Fruit fly (Drosophila melanogaster): Measurements from ENCODE around the gene CG43390.

Gene CG43390

dm6 chr3L:11550359-11551056 is 29.2 kb downstream of the CG43390 start (continued):
- no peak for TF ChIP-seq CG13775 (GFP tag; optimal IDR thresholded peaks at IDR 0.05)
- no peak for TF ChIP-seq Hr3 (GFP tag; optimal IDR thresholded peaks at IDR 0.05)
- TF ChIP-seq lov (optimal IDR thresholded peaks at IDR 0.05): no peak
- TF ChIP-seq lov (GFP tag; IDR thresholded peaks at IDR 0.05): no peak
- TF ChIP-seq Camta (GFP tag; optimal IDR thresholded peaks at IDR 0.05): no peak
- TF ChIP-seq CG7928 (GFP tag; optimal IDR thresholded peaks at IDR 0.05): no peak
- no peak for TF ChIP-seq Asciz (GFP tag; optimal IDR thresholded peaks at IDR 0.05)
- no peak for TF ChIP-seq fd3F (GFP tag; optimal IDR thresholded peaks at IDR 0.05)
- TF ChIP-seq pan (optimal IDR thresholded peaks at IDR 0.05): no peak
- no peak for TF ChIP-seq pan (GFP tag; optimal IDR thresholded peaks at IDR 0.05 in 1 of 2, IDR thresholded peaks at IDR 0.05 in 1 of 2)
- 0 out of 3 replicates have a peak, but pooled peaks have one; percentile 20 for TF ChIP-seq CG17361 (GFP tag; IDR thresholded peaks at IDR 0.05)
- no peak for TF ChIP-seq klu (GFP tag; IDR thresholded peaks at IDR 0.05)
- TF ChIP-seq oc (tag; optimal IDR thresholded peaks at IDR 0.05): no peak
- TF ChIP-seq CG16779 (GFP tag; IDR thresholded peaks at IDR 0.05): no peak
- TF ChIP-seq CG13287 (GFP tag; IDR thresholded peaks at IDR 0.05; ENCODE audit: partially characterized antibody): peak; percentile 6; the same call in 1 of the 2 replicates
- peak; percentile 37; the same call in 1 of the 3 replicates for TF ChIP-seq z (GFP tag; IDR thresholded peaks at IDR 0.05)
- TF ChIP-seq CG11085 (GFP tag; IDR thresholded peaks at IDR 0.05): no peak
- TF ChIP-seq CG17359 (tag; optimal IDR thresholded peaks at IDR 0.05): no peak
- TF ChIP-seq unpg (GFP tag; optimal IDR thresholded peaks at IDR 0.05): no peak
- TF ChIP-seq her (GFP tag; optimal IDR thresholded peaks at IDR 0.05): peak; percentile 23
- no peak for TF ChIP-seq CG10462 (GFP tag; optimal IDR thresholded peaks at IDR 0.05)
- peak; percentile 45; the same call in 1 of the 3 replicates for TF ChIP-seq CG11695 (GFP tag; IDR thresholded peaks at IDR 0.05)
- 0 out of 2 replicates have a peak, but pooled peaks have one; percentile 24 for TF ChIP-seq sob (GFP tag; IDR thresholded peaks at IDR 0.05)
- no peak for TF ChIP-seq Jarid2 (GFP tag; optimal IDR thresholded peaks at IDR 0.05)
- no peak for TF ChIP-seq CG10267 (tag; optimal IDR thresholded peaks at IDR 0.05)
- TF ChIP-seq sr (GFP tag; IDR thresholded peaks at IDR 0.05): peak; percentile 72; the same call in 2 of the 3 replicates
- TF ChIP-seq unc-4 (GFP tag; IDR thresholded peaks at IDR 0.05; ENCODE audit: partially characterized antibody): 0 out of 2 replicates have a peak, but pooled peaks have one; percentile 25
- no peak for TF ChIP-seq CG12391 (tag; optimal IDR thresholded peaks at IDR 0.05)
- peak; percentile 26 for TF ChIP-seq sug (tag; optimal IDR thresholded peaks at IDR 0.05)
- TF ChIP-seq h (optimal IDR thresholded peaks at IDR 0.05): no peak
- peak; percentile 3 for TF ChIP-seq Fer1 (GFP tag; optimal IDR thresholded peaks at IDR 0.05)
- TF ChIP-seq CG14710 (tag; optimal IDR thresholded peaks at IDR 0.05): no peak
- TF ChIP-seq D (optimal IDR thresholded peaks at IDR 0.05): no peak
- no peak for TF ChIP-seq D (GFP tag; optimal IDR thresholded peaks at IDR 0.05)
- TF ChIP-seq CG10543 (GFP tag; optimal IDR thresholded peaks at IDR 0.05): peak; percentile 5
- TF ChIP-seq Rfx (GFP tag; IDR thresholded peaks at IDR 0.05): peak; percentile 59
- TF ChIP-seq CG4360 (GFP tag; IDR thresholded peaks at IDR 0.05): no peak
- TF ChIP-seq CG15514 (GFP tag; optimal IDR thresholded peaks at IDR 0.05): peak; percentile 41
- no peak for TF ChIP-seq CG10654 (GFP tag; optimal IDR thresholded peaks at IDR 0.05)
- TF ChIP-seq Med (GFP tag): peak; percentile 89
- TF ChIP-seq Ets65A (GFP tag): no peak
- TF ChIP-seq E2f1 (GFP tag; IDR thresholded peaks at IDR 0.05): peak; percentile 7; the same call in 1 of the 2 replicates
- TF ChIP-seq fru (optimal IDR thresholded peaks at IDR 0.05): no peak
- TF ChIP-seq bab2 (GFP tag; optimal IDR thresholded peaks at IDR 0.05): no peak
